Worm (Caenorhabditis elegans) whole organism, late embryonic: Measurements from ENCODE around the gene C47E8.4.

ENCODE experiments used
- C38D4.7 ChIP-seq: fragments of 200-800 bp; sonication (Bioruptor generic); optimal IDR thresholded peaks from 2 replicates; lab custom pipeline; 2018; ENCODE audit warnings: mild to moderate bottlenecking, missing genetic modification characterization, moderate library complexity, missing compliant biosample characterization
- K02D7.2 ChIP-seq: sonication (generic microtip); optimal IDR thresholded peaks from 2 replicates; lab custom pipeline; 2017; ENCODE audit warnings: mild to moderate bottlenecking, missing genetic modification characterization, missing compliant biosample characterization
- K09A11.1 ChIP-seq: sonication (generic microtip); optimal IDR thresholded peaks from 2 replicates; lab custom pipeline; 2017; ENCODE audit warnings: antibody characterized with exemption, mild to moderate bottlenecking, missing genetic modification characterization, missing compliant biosample characterization; ENCODE audit not compliant: insufficient read depth
- T23F11.4 ChIP-seq: fragments of 200-800 bp; sonication (Bioruptor generic); optimal IDR thresholded peaks from 2 replicates; lab custom pipeline; 2018; ENCODE audit warnings: mild to moderate bottlenecking, missing genetic modification characterization, missing compliant biosample characterization
- ceh-14 ChIP-seq: sonication (generic microtip); optimal IDR thresholded peaks from 2 replicates; lab custom pipeline; 2016; ENCODE audit warnings: missing genotype, missing genetic modification characterization, missing compliant biosample characterization
- ceh-19 ChIP-seq: fragments of 200-800 bp; sonication (Bioruptor generic); optimal IDR thresholded peaks from 2 replicates; lab custom pipeline; 2018; ENCODE audit warnings: mild to moderate bottlenecking, missing genetic modification characterization, missing compliant biosample characterization
- ceh-22 ChIP-seq: sonication (generic microtip); optimal IDR thresholded peaks from 2 replicates; lab custom pipeline; 2017; ENCODE audit warnings: missing biosample characterization, missing genetic modification characterization
- ceh-24 ChIP-seq: sonication (generic microtip); optimal IDR thresholded peaks from 2 replicates; lab custom pipeline; 2016; ENCODE audit warnings: mild to moderate bottlenecking, missing genetic modification characterization, missing compliant biosample characterization
- ceh-30 ChIP-seq: fragments of 150-350 bp; optimal IDR thresholded peaks from 2 replicates; lab custom pipeline; 2014; ENCODE audit warnings: missing biosample characterization, missing genetic modification characterization
- ceh-34 ChIP-seq: sonication (generic microtip); optimal IDR thresholded peaks from 2 replicates; lab custom pipeline; 2016; ENCODE audit warnings: mild to moderate bottlenecking, missing genetic modification characterization, missing compliant biosample characterization
- ceh-48 ChIP-seq: sonication (generic microtip); optimal IDR thresholded peaks from 2 replicates; lab custom pipeline; 2016; ENCODE audit warnings: missing genetic modification characterization, inconsistent platforms, missing compliant biosample characterization
- ceh-6 ChIP-seq: fragments of 200-800 bp; sonication (Bioruptor generic); optimal IDR thresholded peaks from 2 replicates; lab custom pipeline; 2018; ENCODE audit warnings: mild to moderate bottlenecking, missing genetic modification characterization, missing compliant biosample characterization
- ceh-9 ChIP-seq: sonication (generic microtip); optimal IDR thresholded peaks from 2 replicates; lab custom pipeline; 2016; ENCODE audit warnings: mild to moderate bottlenecking, missing genetic modification characterization, inconsistent platforms, missing compliant biosample characterization
- che-1 ChIP-seq: sonication (generic microtip); optimal IDR thresholded peaks from 2 replicates; lab custom pipeline; 2016; ENCODE audit warnings: mild to moderate bottlenecking, missing genetic modification characterization, missing compliant biosample characterization
- dmd-4 ChIP-seq: sonication (generic microtip); optimal IDR thresholded peaks from 2 replicates; lab custom pipeline; 2016; ENCODE audit warnings: borderline replicate concordance, missing genetic modification characterization, missing compliant biosample characterization
- elt-4 ChIP-seq: sonication (generic microtip); optimal IDR thresholded peaks from 2 replicates; lab custom pipeline; 2016; ENCODE audit warnings: missing genetic modification characterization, missing compliant biosample characterization
- ets-4 ChIP-seq: sonication (generic microtip); optimal IDR thresholded peaks from 2 replicates; lab custom pipeline; 2016; ENCODE audit warnings: missing genetic modification characterization, missing compliant biosample characterization
- fax-1 ChIP-seq: sonication (generic microtip); optimal IDR thresholded peaks from 2 replicates; lab custom pipeline; 2016; ENCODE audit warnings: missing genotype, missing genetic modification characterization, missing compliant biosample characterization
- hlh-13 ChIP-seq: fragments of 200-800 bp; sonication (Bioruptor generic); optimal IDR thresholded peaks from 2 replicates; lab custom pipeline; 2018; ENCODE audit warnings: mild to moderate bottlenecking, missing genetic modification characterization, missing compliant biosample characterization
- hlh-30 ChIP-seq: sonication (generic microtip); optimal IDR thresholded peaks from 2 replicates; lab custom pipeline; 2017; ENCODE audit warnings: antibody characterized with exemption, missing genetic modification characterization, missing compliant biosample characterization; ENCODE audit not compliant: insufficient read depth
- hlh-6 ChIP-seq: sonication (generic microtip); optimal IDR thresholded peaks from 2 replicates; lab custom pipeline; 2016; ENCODE audit warnings: missing genotype, missing genetic modification characterization, missing compliant biosample characterization
- hlh-8 ChIP-seq: sonication (generic microtip); optimal IDR thresholded peaks from 2 replicates; lab custom pipeline; 2016; ENCODE audit warnings: missing genotype, missing genetic modification characterization, missing compliant biosample characterization
- lin-11 ChIP-seq: fragments of 200-800 bp; sonication (Bioruptor generic); optimal IDR thresholded peaks from 2 replicates; lab custom pipeline; 2018; ENCODE audit warnings: mild to moderate bottlenecking, missing genetic modification characterization, missing compliant biosample characterization
- madf-2 ChIP-seq: sonication (generic microtip); optimal IDR thresholded peaks from 2 replicates; lab custom pipeline; 2017; ENCODE audit warnings: missing genetic modification characterization, missing compliant biosample characterization
- nfya-1 ChIP-seq: sonication (generic microtip); optimal IDR thresholded peaks from 2 replicates; lab custom pipeline; 2017; ENCODE audit warnings: missing genetic modification characterization, mild to moderate bottlenecking, missing compliant biosample characterization, antibody characterized with exemption, moderate library complexity
- nhr-11 ChIP-seq: fragments of 150-350 bp; optimal IDR thresholded peaks from 2 replicates; lab custom pipeline; 2014; ENCODE audit warnings: missing biosample characterization, missing genetic modification characterization
- odd-2 ChIP-seq: sonication (generic microtip); optimal IDR thresholded peaks from 2 replicates; lab custom pipeline; 2017; ENCODE audit warnings: antibody characterized with exemption, mild to moderate bottlenecking, missing genetic modification characterization, missing compliant biosample characterization
- pag-3 ChIP-seq: sonication (generic microtip); optimal IDR thresholded peaks from 2 replicates; lab custom pipeline; 2016; ENCODE audit warnings: missing compliant biosample characterization, missing genetic modification characterization, borderline replicate concordance
- pqm-1 ChIP-seq: sonication (generic microtip); optimal IDR thresholded peaks from 2 replicates; lab custom pipeline; 2016; ENCODE audit warnings: missing genetic modification characterization, missing compliant biosample characterization
- sdc-2 ChIP-seq: sonication (generic microtip); optimal IDR thresholded peaks from 2 replicates; lab custom pipeline; 2016; ENCODE audit warnings: missing genotype, missing genetic modification characterization, missing compliant biosample characterization
- sox-2 ChIP-seq: fragments of 200-800 bp; sonication (Bioruptor generic); IDR thresholded peaks from 2 replicates; pipeline ENCODE4 v1.3.6; 2022; ENCODE audit warnings: missing genetic modification reagents, missing genetic modification characterization, missing compliant biosample characterization
- sox-4 ChIP-seq: sonication (generic microtip); optimal IDR thresholded peaks from 2 replicates; lab custom pipeline; 2017; ENCODE audit warnings: mild to moderate bottlenecking, missing genetic modification characterization, inconsistent platforms, missing compliant biosample characterization
- tbx-7 ChIP-seq: sonication (generic microtip); optimal IDR thresholded peaks from 2 replicates; lab custom pipeline; 2016; ENCODE audit warnings: missing genotype, missing genetic modification characterization, missing compliant biosample characterization
- ttx-3 ChIP-seq: sonication (generic microtip); optimal IDR thresholded peaks from 2 replicates; lab custom pipeline; 2016; ENCODE audit warnings: missing genetic modification reagents, missing genetic modification characterization, missing compliant biosample characterization
- ztf-16 ChIP-seq: sonication (generic microtip); optimal IDR thresholded peaks from 2 replicates; lab custom pipeline; 2017; ENCODE audit warnings: missing genetic modification characterization, missing compliant biosample characterization

Gene C47E8.4

ce11 chrV:14686231-14687105 lies 1.2 kb upstream of the C47E8.4 start:
- TF ChIP-seq lin-11 (tag; lab: Kevin White, UChicago) (no peak), hlh-6 (tag; lab: Kevin White, UChicago) (peak; percentile 8), pqm-1 (tag; lab: Kevin White, UChicago) (peak; percentile 4)

ce11 chrV:14684359-14685312 lies 649 bp downstream of the C47E8.4 start, which contains the start of gene hsp-90:
Gene hsp-90, plus strand, starts transcription at chrV:14684918.
- no peak for TF ChIP-seq ceh-30 (tag; lab: Kevin White, UChicago)

ce11 chrV:14683926-14684325 lies 1.4 kb downstream of the C47E8.4 start:
- TF ChIP-seq nhr-11 (no peak), madf-2 (tag; lab: Kevin White, UChicago) (no peak), ceh-9 (no peak), K02D7.2 (tag; lab: Kevin White, UChicago) (no peak), hlh-8 (no peak), nfya-1 (tag; lab: Kevin White, UChicago) (no peak), ceh-6 (GFP tag; lab: Kevin White, UChicago) (no peak), ceh-48 (tag; lab: Kevin White, UChicago) (no peak), K09A11.1 (no peak), dmd-4 (no peak), C38D4.7 (no peak), fax-1 (tag; lab: Kevin White, UChicago) (no peak), sox-2 (GFP tag; lab: Robert Waterston, UW) (no peak), sox-4 (no peak), ceh-19 (GFP tag; lab: Kevin White, UChicago) (no peak), ceh-24 (no peak), hlh-13 (GFP tag; lab: Kevin White, UChicago) (no peak)

ce11 chrV:14683291-14683690 lies 2.0 kb downstream of the C47E8.4 start:
- TF ChIP-seq madf-2 (tag; lab: Kevin White, UChicago) (no peak), ceh-22 (tag; lab: Kevin White, UChicago) (no peak), ceh-14 (no peak), tbx-7 (no peak), elt-4 (tag; lab: Kevin White, UChicago) (no peak), sox-2 (GFP tag; lab: Robert Waterston, UW) (no peak), odd-2 (tag; lab: Kevin White, UChicago) (no peak), ztf-16 (tag; lab: Kevin White, UChicago) (no peak), che-1 (tag; lab: Kevin White, UChicago) (no peak), pag-3 (tag; lab: Kevin White, UChicago) (no peak)

ce11 chrV:14682870-14683269 lies 2.4 kb downstream of the C47E8.4 start:
- no peak for TF ChIP-seq ceh-34 (tag; lab: Kevin White, UChicago)
- TF ChIP-seq ttx-3 (tag; lab: Kevin White, UChicago), result no peak
- TF ChIP-seq sdc-2 (tag; lab: Kevin White, UChicago), result no peak
- no peak for TF ChIP-seq ceh-48 (tag; lab: Kevin White, UChicago)
- no peak for TF ChIP-seq ets-4 (tag; lab: Kevin White, UChicago)
- no peak for TF ChIP-seq T23F11.4 (GFP tag; lab: Kevin White, UChicago)
- TF ChIP-seq hlh-30, result no peak
